Fruit fly (Drosophila melanogaster) whole organism: Measurements from ENCODE around the gene CG33770.

Experiments used
- CG8478 ChIP-seq: fragments of >200 bp; optimal IDR thresholded peaks from 2 replicates; lab custom pipeline; 2018; ENCODE audit warnings: inconsistent platforms
- EcR ChIP-seq, 2 experiments: fragments of >200 bp; optimal IDR thresholded peaks; 2 replicates each; lab custom pipeline; 2017; ENCODE audit warnings: missing biosample characterization in 2 of 2, missing genetic modification characterization in 2 of 2, missing genetic modification reagents in 2 of 2
- pan ChIP-seq: fragments of >200 bp; optimal IDR thresholded peaks from 2 replicates; lab custom pipeline; 2017
- psq ChIP-seq: fragments of >200 bp; optimal IDR thresholded peaks from 2 replicates; lab custom pipeline; 2017
- usp ChIP-seq: fragments of >200 bp; optimal IDR thresholded peaks from 2 replicates; lab custom pipeline; 2017; ENCODE audit warnings: missing biosample characterization, missing genetic modification characterization, mixed read lengths

DNA sequence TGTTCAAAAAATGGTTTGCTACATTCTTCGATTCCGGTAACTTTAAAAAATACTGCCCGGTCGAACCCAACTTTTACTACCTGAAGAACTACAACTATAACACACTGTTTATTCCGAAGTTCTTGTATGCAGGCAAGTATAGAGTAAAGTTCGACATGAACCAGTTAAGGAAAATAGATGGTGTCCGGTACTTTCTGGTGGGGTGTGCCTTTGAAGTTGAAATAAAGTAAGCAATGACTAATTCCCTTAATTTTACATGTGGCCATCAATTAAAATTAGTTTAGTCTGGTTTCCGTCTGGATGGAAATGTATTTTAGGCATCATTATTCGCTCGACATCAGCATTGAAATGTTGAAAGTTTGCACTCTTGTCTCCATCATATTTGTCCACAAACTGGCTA, 2.5 kb upstream of the CG33770 start, which contains the start of gene CG33767:
- TF ChIP-seq CG8478 (lab: Kevin White, UChicago) (no peak), psq (no peak), usp (GFP tag; lab: Kevin White, UChicago) (no peak), pan (no peak), EcR (GFP tag; optimal IDR thresholded peaks at IDR 0.05; lab: Kevin White, UChicago) (no peak)
